Worm (Caenorhabditis elegans): ENCODE data around the gene clec-129.

clec-129 gene

ce11 chrII:3550352-3550751 lies 20.9 kb upstream of the clec-129 start, which contains the start of gene W10G11.19:
TSS of gene W10G11.19 (plus strand) at chrII:3550652.
- TF ChIP-seq nhr-80 (tag; optimal IDR thresholded peaks at IDR 0.05), result peak; percentile 59
- no peak for TF ChIP-seq ztf-18 (tag; optimal IDR thresholded peaks at IDR 0.05)

- TF ChIP-seq F55B11.4 (tag; optimal IDR thresholded peaks at IDR 0.05; ENCODE audit: borderline replicate concordance, insufficient read depth) (no peak), F49E8.2 (tag; optimal IDR thresholded peaks at IDR 0.05; ENCODE audit: insufficient read depth) (no peak), B0019.2 (GFP tag; conservative IDR thresholded peaks at IDR 0.05) (no peak), unc-62 (GFP tag; optimal IDR thresholded peaks at IDR 0.05) (no peak), madf-6 (GFP tag; IDR thresholded peaks at IDR 0.05) (peak; percentile 73; the same call in 1 of the 2 replicates), pha-4 (tag; optimal IDR thresholded peaks at IDR 0.05) (no peak), efl-1 (GFP tag; optimal IDR thresholded peaks at IDR 0.05) (peak; percentile 24), ztf-26 (tag; optimal IDR thresholded peaks at IDR 0.05) (peak; percentile 37), T26A5.8 (tag; optimal IDR thresholded peaks at IDR 0.05) (no peak), nfyb-1 (GFP tag; IDR thresholded peaks at IDR 0.05) (no peak), dpff-1 (tag; optimal IDR thresholded peaks at IDR 0.05) (no peak), ekl-4 (GFP tag; IDR thresholded peaks at IDR 0.05) (no peak), ztf-28 (GFP tag; IDR thresholded peaks at IDR 0.05) (no peak), rpc-1 (optimal IDR thresholded peaks at IDR 0.05) (no peak), rpc-1 (tag; optimal IDR thresholded peaks at IDR 0.05) (no peak), him-1 (tag; optimal IDR thresholded peaks at IDR 0.05) (no peak), egl-18 (GFP tag; IDR thresholded peaks at IDR 0.05) (no peak), lin-40 (tag; optimal IDR thresholded peaks at IDR 0.05) (peak; percentile 78), lir-1 (GFP tag; conservative IDR thresholded peaks at IDR 0.05) (no peak), Y53G8AR.9 (GFP tag; conservative IDR thresholded peaks at IDR 0.05) (no peak), mxl-1 (tag; optimal IDR thresholded peaks at IDR 0.05) (no peak), chd-7 (tag; optimal IDR thresholded peaks at IDR 0.05) (no peak), C17E4.6 (GFP tag; IDR thresholded peaks at IDR 0.05) (no peak), ceh-91 (GFP tag; IDR thresholded peaks at IDR 0.05) (peak; percentile 62; the same call in 1 of the 2 replicates), dpl-1 (GFP tag; optimal IDR thresholded peaks at IDR 0.05) (no peak), ztf-18 (tag; optimal IDR thresholded peaks at IDR 0.05) (no peak), sptf-2 (GFP tag; optimal IDR thresholded peaks at IDR 0.05) (no peak), atf-7 (tag; optimal IDR thresholded peaks at IDR 0.05) (no peak), ets-4 (GFP tag; optimal IDR thresholded peaks at IDR 0.05) (no peak), ceh-79 (tag; optimal IDR thresholded peaks at IDR 0.05) (no peak), egl-44 (GFP tag; IDR thresholded peaks at IDR 0.05) (no peak), ztf-22 (GFP tag; optimal IDR thresholded peaks at IDR 0.05) (no peak), lin-26 (GFP tag; IDR thresholded peaks at IDR 0.05) (no peak), snpc-3.4 (tag; optimal IDR thresholded peaks at IDR 0.05) (no peak), zfh-2 (GFP tag; conservative IDR thresholded peaks at IDR 0.05) (no peak), F23B12.7 (tag; optimal IDR thresholded peaks at IDR 0.05; ENCODE audit: insufficient read depth) (no peak), aptf-2 (GFP tag; conservative IDR thresholded peaks at IDR 0.05) (no peak), hmg-1.2 (GFP tag; IDR thresholded peaks at IDR 0.05) (peak; percentile 23; the same call in 1 of the 2 replicates), F52B5.7 (tag; optimal IDR thresholded peaks at IDR 0.05) (no peak), lin-35 (GFP tag; optimal IDR thresholded peaks at IDR 0.05) (peak in 1 of 3 experiments; percentile 31), ceh-58 (GFP tag; IDR thresholded peaks at IDR 0.05) (no peak), pbrm-1 (GFP tag; IDR thresholded peaks at IDR 0.05) (0 out of 2 replicates have a peak, but pooled peaks have one; percentile 22), Y79H2A.3 (GFP tag; conservative IDR thresholded peaks at IDR 0.05) (no peak), Y95B8A.8 (GFP tag; IDR thresholded peaks at IDR 0.05) (no peak), F33H1.4 (GFP tag; IDR thresholded peaks at IDR 0.05) (peak; percentile 50; the same call in 1 of the 2 replicates), die-1 (tag; optimal IDR thresholded peaks at IDR 0.05) (no peak), nhr-27 (tag; optimal IDR thresholded peaks at IDR 0.05) (no peak)
These were observed 17.8 kb upstream of the clec-129 start, which contains the start of gene dnc-3 for ce11 chrII:3553453-3553852. TSS of gene dnc-3 (plus strand) at chrII:3553724.
